Fruit fly (Drosophila melanogaster) whole organism, pupa: Measurements from ENCODE around the gene PAN3.

Source experiments
- CG10348 ChIP-seq: fragments of 200-800 bp; sonication (Bioruptor generic); IDR thresholded peaks from 2 replicates; pipeline ENCODE4 v1.3.6; 2022; ENCODE audit warnings: missing biosample characterization, missing genetic modification characterization
- CG12605 ChIP-seq: fragments of 200-800 bp; sonication (Bioruptor generic); IDR thresholded peaks from 2 replicates; pipeline ENCODE4 v1.3.6; 2022; ENCODE audit warnings: missing biosample characterization, missing genetic modification characterization
- CG13204 ChIP-seq: fragments of 200-800 bp; sonication (Bioruptor generic); optimal IDR thresholded peaks from 2 replicates; lab custom pipeline; 2018; ENCODE audit warnings: missing biosample characterization, mild to moderate bottlenecking, missing genetic modification characterization, moderate library complexity
- CG14655 ChIP-seq: fragments of 200-800 bp; sonication (Bioruptor generic); optimal IDR thresholded peaks from 3 replicates; lab custom pipeline; 2017; ENCODE audit warnings: mild to moderate bottlenecking, missing biosample characterization, missing genetic modification reagents, missing genetic modification characterization
- CG15710 ChIP-seq: fragments of 200-800 bp; sonication (Bioruptor generic); optimal IDR thresholded peaks from 2 replicates; lab custom pipeline; 2018; ENCODE audit warnings: missing biosample characterization, mild to moderate bottlenecking, missing genetic modification characterization, moderate library complexity
- CG17806 ChIP-seq: fragments of 200-800 bp; sonication (Bioruptor generic); optimal IDR thresholded peaks from 2 replicates; lab custom pipeline; 2018; ENCODE audit warnings: missing biosample characterization, mild to moderate bottlenecking, missing genetic modification characterization, moderate library complexity
- CG32121 ChIP-seq: fragments of 200-800 bp; sonication (Bioruptor generic); IDR thresholded peaks from 2 replicates; pipeline ENCODE4 v1.3.6; 2022; ENCODE audit warnings: missing biosample characterization, missing genetic modification characterization
- CG34367 ChIP-seq: fragments of 200-800 bp; sonication (Bioruptor generic); optimal IDR thresholded peaks from 2 replicates; lab custom pipeline; 2018; ENCODE audit warnings: missing biosample characterization, mild to moderate bottlenecking, missing genetic modification characterization
- CG4496 ChIP-seq: fragments of 200-800 bp; sonication (Bioruptor generic); IDR thresholded peaks from 3 replicates; pipeline ENCODE4 v1.3.6; 2022; ENCODE audit warnings: missing biosample characterization, missing genetic modification characterization
- CG8159 ChIP-seq: fragments of 200-800 bp; sonication (Bioruptor generic); optimal IDR thresholded peaks from 3 replicates; lab custom pipeline; 2018; ENCODE audit warnings: missing biosample characterization, mild to moderate bottlenecking, missing genetic modification characterization, moderate library complexity
- CG8301 ChIP-seq: fragments of 200-800 bp; sonication (Bioruptor generic); optimal IDR thresholded peaks from 2 replicates; lab custom pipeline; 2018; ENCODE audit warnings: missing biosample characterization, mild to moderate bottlenecking, missing genetic modification characterization
- CG9948 ChIP-seq: fragments of 200-800 bp; sonication (Bioruptor generic); optimal IDR thresholded peaks from 2 replicates; lab custom pipeline; 2018; ENCODE audit warnings: missing biosample characterization, mild to moderate bottlenecking, missing genetic modification characterization, moderate library complexity
- D1 ChIP-seq: fragments of 200-800 bp; sonication (Bioruptor generic); optimal IDR thresholded peaks from 2 replicates; lab custom pipeline; 2018; ENCODE audit warnings: missing biosample characterization, mild to moderate bottlenecking, missing genetic modification characterization, moderate library complexity
- EcR ChIP-seq: fragments of 200-800 bp; sonication (Bioruptor generic); optimal IDR thresholded peaks from 3 replicates; lab custom pipeline; 2019; ENCODE audit warnings: missing biosample characterization, missing genetic modification characterization, mild to moderate bottlenecking, moderate library complexity, missing genetic modification reagents
- Ets98B ChIP-seq: fragments of 200-800 bp; sonication (Bioruptor generic); IDR thresholded peaks from 2 replicates; pipeline ENCODE4 v1.3.6; 2022; ENCODE audit warnings: missing biosample characterization, missing genetic modification characterization
- Pif1A ChIP-seq: fragments of 200-800 bp; sonication (Bioruptor generic); optimal IDR thresholded peaks from 3 replicates; lab custom pipeline; 2016; ENCODE audit warnings: missing biosample characterization, missing genetic modification characterization
- Pif1B ChIP-seq: fragments of 200-800 bp; sonication (Bioruptor generic); optimal IDR thresholded peaks from 3 replicates; lab custom pipeline; 2016; ENCODE audit warnings: missing biosample characterization, missing genetic modification characterization
- Snoo ChIP-seq: fragments of 200-800 bp; sonication (Bioruptor generic); optimal IDR thresholded peaks from 3 replicates; lab custom pipeline; 2017; ENCODE audit warnings: missing biosample characterization, mild to moderate bottlenecking, missing genetic modification characterization, inconsistent platforms
- fd96Ca ChIP-seq: fragments of 200-800 bp; sonication (Bioruptor generic); IDR thresholded peaks from 3 replicates; pipeline ENCODE4 v1.3.6; 2022; ENCODE audit warnings: missing biosample characterization, missing genetic modification characterization
- gl ChIP-seq: fragments of 200-800 bp; sonication (Bioruptor generic); optimal IDR thresholded peaks from 2 replicates; lab custom pipeline; 2018; ENCODE audit warnings: missing biosample characterization, mild to moderate bottlenecking, missing genetic modification characterization
- rn ChIP-seq: fragments of 200-800 bp; sonication (Bioruptor generic); IDR thresholded peaks from 2 replicates; pipeline ENCODE4 v1.3.6; 2022; ENCODE audit warnings: missing biosample characterization, missing genetic modification characterization

The PAN3 gene

DNA sequence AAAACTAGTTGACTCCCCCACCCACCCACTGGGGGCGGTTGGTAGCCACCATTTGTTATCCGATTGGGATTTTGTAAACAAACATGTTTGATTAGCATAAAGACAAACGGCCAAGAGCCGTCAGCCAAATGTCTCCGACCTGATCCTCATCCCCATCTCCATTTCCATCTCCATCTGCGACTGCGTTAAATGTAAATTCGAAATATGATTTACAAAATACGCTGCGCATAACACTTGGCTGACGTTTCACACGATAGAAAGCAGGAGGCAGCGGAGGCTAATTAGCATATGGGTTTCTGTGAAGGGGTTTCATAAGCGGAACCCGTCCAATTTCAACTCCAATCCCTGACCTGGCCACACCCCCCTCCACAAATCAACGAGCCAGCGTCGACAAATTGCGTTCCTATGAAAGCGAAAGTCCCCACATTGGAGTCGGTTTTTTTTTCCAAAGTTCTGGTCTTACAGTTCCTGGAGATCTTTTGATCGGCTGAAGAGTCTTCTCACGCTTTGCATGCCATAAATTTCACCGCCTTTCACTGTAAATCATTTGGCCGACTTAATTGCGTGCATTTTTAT, 37.2 kb downstream of the PAN3 start:
- no peak for TF ChIP-seq CG13204
- 0 out of 3 replicates have a peak, but pooled peaks have one; percentile 12 for TF ChIP-seq CG4496 (GFP tag; lab: Robert Waterston, UW)
- TF ChIP-seq rn (GFP tag; lab: Robert Waterston, UW) = no peak
- TF ChIP-seq CG10348 (GFP tag; lab: Robert Waterston, UW) = no peak
- TF ChIP-seq Snoo (tag; lab: Kevin White, UChicago) = no peak
- no peak for TF ChIP-seq Ets98B
- TF ChIP-seq CG15710 (tag; lab: Kevin White, UChicago) = no peak
- TF ChIP-seq Pif1A (GFP tag; lab: Kevin White, UChicago) = no peak

DNA sequence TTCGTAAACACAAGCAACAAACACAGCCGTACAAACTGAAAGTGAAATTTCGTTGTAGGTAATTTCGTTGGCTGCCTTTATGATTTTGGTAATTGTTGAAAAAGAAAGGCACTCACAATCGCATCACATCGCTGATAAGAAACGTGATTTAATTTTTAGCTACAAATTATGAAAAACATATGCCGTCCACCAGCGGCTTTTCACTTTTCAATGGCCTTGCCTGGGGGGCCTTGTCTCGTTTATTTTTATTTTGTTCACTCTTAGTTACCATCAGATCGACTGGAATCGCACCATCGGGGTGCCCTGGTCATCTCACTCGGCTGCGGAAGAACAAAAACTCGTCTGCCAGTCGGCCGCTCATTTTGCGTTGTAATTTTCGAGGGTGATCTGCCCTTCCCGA, 38.0 kb downstream of the PAN3 start:
- TF ChIP-seq EcR (GFP tag; lab: Kevin White, UChicago) = peak; percentile 46
- no peak for TF ChIP-seq CG8159 (tag; lab: Kevin White, UChicago)

DNA sequence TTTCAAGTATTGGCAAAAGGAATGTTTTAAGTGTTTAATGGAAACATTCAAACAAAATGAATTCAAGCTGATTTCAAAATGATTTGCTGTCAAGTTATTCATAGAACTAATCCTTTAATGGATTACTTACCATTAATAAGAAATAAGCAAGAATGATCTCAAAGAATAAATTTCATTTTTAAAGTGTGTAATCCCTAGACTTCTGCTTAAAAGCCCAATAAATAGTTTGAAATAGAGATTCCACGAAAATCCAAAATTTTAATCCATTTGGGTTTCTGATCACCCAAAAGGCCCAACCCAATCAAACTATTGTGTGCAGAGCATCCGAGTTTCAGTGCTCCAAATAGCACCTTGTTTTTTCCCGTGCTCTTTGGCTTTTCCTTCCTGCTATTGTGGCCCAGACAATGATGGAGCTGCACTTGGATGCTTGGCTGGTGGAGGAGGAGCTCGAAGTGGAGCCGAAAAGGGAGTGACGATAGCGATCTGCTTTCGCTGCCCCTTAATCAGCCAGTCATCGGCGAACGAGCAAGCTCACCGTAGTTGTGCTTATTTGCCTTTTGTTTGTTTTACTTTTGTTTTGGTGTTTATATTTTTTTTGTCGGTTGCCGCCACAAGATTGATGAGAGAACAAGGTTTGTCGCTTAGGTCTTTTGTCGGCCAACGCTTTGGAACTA, 38.6 kb downstream of the PAN3 start:
- TF ChIP-seq D1 (no peak), fd96Ca (no peak), CG8159 (tag; lab: Kevin White, UChicago) (no peak), CG17806 (tag; lab: Kevin White, UChicago) (no peak), EcR (GFP tag; lab: Kevin White, UChicago) (peak; percentile 43), CG15710 (tag; lab: Kevin White, UChicago) (peak; percentile 51), CG12605 (GFP tag; lab: Robert Waterston, UW) (no peak), CG13204 (peak; percentile 33), Pif1A (GFP tag; lab: Kevin White, UChicago) (no peak), Pif1B (peak; percentile 24), CG9948 (tag; lab: Kevin White, UChicago) (peak; percentile 12)
- TF ChIP-seq, all 21 proteins: peak for 5

DNA sequence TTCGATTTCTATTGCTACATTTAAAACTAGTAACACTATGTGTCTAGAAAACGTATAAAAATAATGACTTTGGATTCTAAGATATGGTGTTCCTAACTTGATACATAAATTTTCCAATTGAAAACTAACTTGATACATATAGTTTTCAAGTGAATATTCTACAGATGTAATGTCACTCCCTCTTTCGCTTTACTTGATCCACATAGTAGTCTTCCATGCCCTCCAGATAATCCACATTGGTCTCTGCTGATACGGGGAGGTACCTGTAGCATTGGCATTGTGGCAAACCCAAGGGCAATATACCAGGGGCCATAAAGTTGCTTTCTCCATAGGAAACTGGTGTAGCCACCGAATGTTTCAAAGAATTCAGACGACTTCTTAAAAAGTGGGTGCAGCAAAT, 40.2 kb downstream of the PAN3 start, which contains the start of gene CG45066:
CG45066 (minus strand) TSS at position 101 of the 400 bp plus-strand sequence.
- TF ChIP-seq fd96Ca (no peak), EcR (GFP tag; lab: Kevin White, UChicago) (no peak), CG13204 (no peak), CG10348 (GFP tag; lab: Robert Waterston, UW) (no peak), CG9948 (tag; lab: Kevin White, UChicago) (no peak), CG15710 (tag; lab: Kevin White, UChicago) (no peak), D1 (no peak), Pif1A (GFP tag; lab: Kevin White, UChicago) (no peak), gl (tag; lab: Kevin White, UChicago) (no peak), Pif1B (no peak), CG4496 (GFP tag; lab: Robert Waterston, UW) (no peak), Snoo (tag; lab: Kevin White, UChicago) (no peak), CG8159 (tag; lab: Kevin White, UChicago) (no peak), Ets98B (no peak), CG17806 (tag; lab: Kevin White, UChicago) (no peak), CG8301 (no peak), CG34367 (tag; lab: Kevin White, UChicago) (no peak), CG32121 (GFP tag; lab: Robert Waterston, UW) (no peak), rn (GFP tag; lab: Robert Waterston, UW) (no peak)

DNA sequence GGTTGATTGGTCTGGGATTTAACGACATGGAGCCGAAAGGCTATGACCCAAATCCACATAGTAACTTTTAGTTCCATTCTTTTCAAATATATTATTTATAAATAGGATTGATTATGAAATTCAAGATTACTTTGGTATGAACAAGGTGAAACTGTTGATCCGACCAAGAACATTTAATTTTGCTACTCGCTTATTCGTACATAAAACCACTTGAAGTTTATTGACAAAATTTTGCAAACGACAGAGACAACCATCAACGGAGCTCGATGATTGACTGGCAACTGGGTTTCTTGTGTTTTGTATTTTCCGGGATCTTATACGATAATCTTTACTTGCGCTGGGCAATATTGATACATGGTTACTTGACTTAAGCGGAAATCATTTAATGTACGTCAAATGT, 43.4 kb downstream of the PAN3 start, which contains the start of gene CG45067:
CG45067 (minus strand) TSS at position 101 of the 400 bp plus-strand sequence.
- TF ChIP-seq Ets98B (no peak), CG8159 (tag; lab: Kevin White, UChicago) (no peak), Pif1A (GFP tag; lab: Kevin White, UChicago) (no peak), CG8301 (no peak), rn (GFP tag; lab: Robert Waterston, UW) (no peak), D1 (no peak), EcR (GFP tag; lab: Kevin White, UChicago) (no peak), CG14655 (GFP tag; lab: Kevin White, UChicago) (no peak), CG12605 (GFP tag; lab: Robert Waterston, UW) (no peak), CG10348 (GFP tag; lab: Robert Waterston, UW) (no peak)
- TF ChIP-seq, all 21 proteins: peak for 0

DNA sequence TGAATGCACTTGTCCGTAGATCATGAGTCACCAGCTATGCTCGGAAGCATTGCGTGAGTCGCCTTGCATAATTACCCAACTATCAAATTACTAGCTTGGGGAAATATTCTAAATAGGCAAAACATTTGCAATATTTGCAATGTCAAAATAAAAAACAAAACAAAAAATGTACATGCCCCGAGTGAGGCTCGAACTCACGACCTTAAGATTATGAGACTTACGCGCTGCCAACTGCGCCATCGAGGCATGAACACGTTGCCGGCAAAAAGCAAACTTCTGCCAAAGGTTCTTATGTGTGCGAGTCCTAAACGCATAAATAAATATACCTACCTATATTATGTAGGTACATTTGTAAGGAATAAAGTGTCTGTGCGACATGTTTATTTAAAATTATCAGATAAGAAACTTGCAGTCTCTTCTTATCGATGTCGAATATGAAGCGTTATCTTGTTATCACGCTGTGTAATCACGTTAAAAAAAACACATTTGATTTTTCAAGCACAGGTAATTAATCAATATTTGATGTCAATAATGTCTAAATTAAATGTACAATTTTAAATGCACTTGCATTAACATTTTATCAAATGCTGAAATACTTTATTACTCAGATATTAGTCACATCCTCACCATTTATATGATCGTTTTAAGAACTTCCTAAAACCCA, 51.0 kb downstream of the PAN3 start:
- no peak for TF ChIP-seq Snoo (tag; lab: Kevin White, UChicago)
- TF ChIP-seq Ets98B = no peak
- peak; percentile 17 for TF ChIP-seq EcR (GFP tag; lab: Kevin White, UChicago)
- no peak for TF ChIP-seq CG34367 (tag; lab: Kevin White, UChicago)
- TF ChIP-seq Pif1A (GFP tag; lab: Kevin White, UChicago) = no peak
- no peak for TF ChIP-seq CG32121 (GFP tag; lab: Robert Waterston, UW)
- TF ChIP-seq CG13204 = no peak
